Fruit fly (Drosophila melanogaster): ENCODE data around the gene CG17036.

The CG17036 gene

dm6 chr2L:12721794-12722315, 21.3 kb upstream of the CG17036 start, which contains the start of gene Pih1D1 (continued):
- TF ChIP-seq fkh (GFP tag; optimal IDR thresholded peaks at IDR 0.05) (no peak), Hr38 (GFP tag; optimal IDR thresholded peaks at IDR 0.05) (peak; percentile 73), CG4318 (GFP tag; optimal IDR thresholded peaks at IDR 0.05) (peak; percentile 98), Sox102F (GFP tag; optimal IDR thresholded peaks at IDR 0.05) (peak; percentile 85), CG3032 (tag; optimal IDR thresholded peaks at IDR 0.05) (peak; percentile 98), lz (GFP tag; optimal IDR thresholded peaks at IDR 0.05) (peak; percentile 96), CG7368 (GFP tag; optimal IDR thresholded peaks at IDR 0.05) (peak; percentile 84), CG6854 (GFP tag; optimal IDR thresholded peaks at IDR 0.05) (peak; percentile 49), CG32006 (GFP tag; optimal IDR thresholded peaks at IDR 0.05) (peak; percentile 98), CG11762 (GFP tag; optimal IDR thresholded peaks at IDR 0.05; ENCODE audit: insufficient read depth) (peak; percentile 95), dsx (GFP tag; optimal IDR thresholded peaks at IDR 0.05; ENCODE audit: poor library complexity, severe bottlenecking) (peak; percentile 89), dac (GFP tag; optimal IDR thresholded peaks at IDR 0.05) (peak; percentile 94), Gug (GFP tag; IDR thresholded peaks at IDR 0.05) (peak; percentile 97), CG34406 (GFP tag; optimal IDR thresholded peaks at IDR 0.05) (peak; percentile 93), CG6792 (GFP tag; optimal IDR thresholded peaks at IDR 0.05) (peak; percentile 90)

dm6 chr2L:12720430-12721396, 20.2 kb upstream of the CG17036 start:
- TF ChIP-seq CG6276 (GFP tag; optimal IDR thresholded peaks at IDR 0.05) (peak; percentile 51), CG7368 (GFP tag; optimal IDR thresholded peaks at IDR 0.05) (peak; percentile 0), CG16779 (tag; optimal IDR thresholded peaks at IDR 0.05) (peak; percentile 9), spab (GFP tag; optimal IDR thresholded peaks at IDR 0.05) (peak; percentile 36), achi (GFP tag; optimal IDR thresholded peaks at IDR 0.05) (peak; percentile 22), acj6 (GFP tag; optimal IDR thresholded peaks at IDR 0.05) (peak; percentile 23), esn (GFP tag; optimal IDR thresholded peaks at IDR 0.05) (peak; percentile 42), topi (GFP tag; optimal IDR thresholded peaks at IDR 0.05) (peak; percentile 48), CG11902 (GFP tag; optimal IDR thresholded peaks at IDR 0.05) (no peak), CG3919 (GFP tag; optimal IDR thresholded peaks at IDR 0.05) (peak; percentile 26), CG32006 (GFP tag; optimal IDR thresholded peaks at IDR 0.05) (peak; percentile 58), Sox14 (GFP tag; optimal IDR thresholded peaks at IDR 0.05) (peak; percentile 26), Gug (GFP tag; IDR thresholded peaks at IDR 0.05) (peak; percentile 32; the same call in 1 of the 2 replicates), svp (GFP tag) (peak; percentile 94), pdm3 (GFP tag; optimal IDR thresholded peaks at IDR 0.05) (no peak), Eip93F (GFP tag; optimal IDR thresholded peaks at IDR 0.05) (no peak), Ets21C (GFP tag; optimal IDR thresholded peaks at IDR 0.05) (no peak), CG10669 (GFP tag; optimal IDR thresholded peaks at IDR 0.05) (peak; percentile 58), Met (GFP tag; optimal IDR thresholded peaks at IDR 0.05) (peak; percentile 39), CG11762 (GFP tag; optimal IDR thresholded peaks at IDR 0.05; ENCODE audit: insufficient read depth) (peak; percentile 11), Hr4 (GFP tag; optimal IDR thresholded peaks at IDR 0.05) (peak; percentile 53), vri (GFP tag; optimal IDR thresholded peaks at IDR 0.05) (peak; percentile 83), ss (GFP tag; optimal IDR thresholded peaks at IDR 0.05) (peak in 1 of 2 experiments; percentile 12), eg (GFP tag; IDR thresholded peaks at IDR 0.05) (peak; percentile 61; the same call in 2 of the 3 replicates), Blimp-1 (GFP tag; optimal IDR thresholded peaks at IDR 0.05) (no peak), CG15336 (GFP tag; IDR thresholded peaks at IDR 0.05) (peak; percentile 45; the same call in 1 of the 2 replicates), CG34406 (GFP tag; optimal IDR thresholded peaks at IDR 0.05) (peak; percentile 6), CG6163 (GFP tag; IDR thresholded peaks at IDR 0.05) (peak; percentile 67; the same call in 2 of the 3 replicates), CG3032 (tag; optimal IDR thresholded peaks at IDR 0.05) (peak; percentile 40), cyc (GFP tag; optimal IDR thresholded peaks at IDR 0.05) (peak; percentile 48), CG1621 (tag; optimal IDR thresholded peaks at IDR 0.05) (no peak), Eip75B (GFP tag; optimal IDR thresholded peaks at IDR 0.05) (peak; percentile 15), fd59A (GFP tag; optimal IDR thresholded peaks at IDR 0.05) (no peak), fkh (GFP tag; optimal IDR thresholded peaks at IDR 0.05) (peak; percentile 12), net (GFP tag; optimal IDR thresholded peaks at IDR 0.05) (peak; percentile 29), dac (GFP tag; optimal IDR thresholded peaks at IDR 0.05) (no peak), OdsH (GFP tag; optimal IDR thresholded peaks at IDR 0.05) (peak; percentile 47), Eip78C (GFP tag) (peak; percentile 88)

Data from whole organism, prepupa.